Fruit fly (Drosophila melanogaster) whole organism, embryonic: ENCODE measurements around the gene Hrb98DE.

ENCODE experiments used
- Antp ChIP-seq: fragments of 200-800 bp; sonication (Bioruptor generic); optimal IDR thresholded peaks from 3 replicates; lab custom pipeline; 2016; ENCODE audit warnings: missing biosample characterization, missing genetic modification characterization
- BEAF-32 ChIP-seq: fragments of 200-800 bp; sonication (Bioruptor generic); optimal IDR thresholded peaks from 3 replicates; lab custom pipeline; 2017; ENCODE audit warnings: missing biosample characterization, missing genetic modification characterization, mild to moderate bottlenecking, moderate library complexity, missing genetic modification reagents
- Bdp1 ChIP-seq: fragments of 200-800 bp; sonication (Bioruptor generic); optimal IDR thresholded peaks from 3 replicates; lab custom pipeline; 2016; ENCODE audit warnings: missing biosample characterization, missing genetic modification characterization
- CG10366 ChIP-seq: fragments of 200-800 bp; sonication (Bioruptor generic); IDR thresholded peaks from 2 replicates; pipeline ENCODE4 v1.3.6; 2022; ENCODE audit warnings: missing biosample characterization, missing genetic modification characterization
- CG10462 ChIP-seq: fragments of 200-800 bp; sonication (Bioruptor generic); optimal IDR thresholded peaks from 2 replicates; lab custom pipeline; 2016; ENCODE audit warnings: missing biosample characterization, missing genetic modification characterization
- CG12236 ChIP-seq: fragments of 200-800 bp; sonication (Bioruptor generic); optimal IDR thresholded peaks from 2 replicates; lab custom pipeline; 2016; ENCODE audit warnings: missing biosample characterization, missing genetic modification characterization
- CG12391 ChIP-seq: fragments of 200-800 bp; sonication (Bioruptor generic); optimal IDR thresholded peaks from 3 replicates; lab custom pipeline; 2018; ENCODE audit warnings: missing biosample characterization, mild to moderate bottlenecking, missing genetic modification characterization, moderate library complexity
- CG1529 ChIP-seq: fragments of 200-800 bp; sonication (Bioruptor generic); optimal IDR thresholded peaks from 3 replicates; lab custom pipeline; 2018; ENCODE audit warnings: missing biosample characterization, missing genetic modification characterization
- CG15479 ChIP-seq: fragments of 200-800 bp; sonication (Bioruptor generic); optimal IDR thresholded peaks from 3 replicates; lab custom pipeline; 2019; ENCODE audit warnings: missing biosample characterization, mild to moderate bottlenecking, missing genetic modification characterization, moderate library complexity
- CG17359 ChIP-seq: fragments of 200-800 bp; sonication (Bioruptor generic); optimal IDR thresholded peaks from 3 replicates; lab custom pipeline; 2018; ENCODE audit warnings: missing biosample characterization, mild to moderate bottlenecking, missing genetic modification characterization, moderate library complexity
- CG34376 ChIP-seq: fragments of 200-800 bp; sonication (Bioruptor generic); optimal IDR thresholded peaks from 2 replicates; lab custom pipeline; 2018; ENCODE audit warnings: missing biosample characterization, mild to moderate bottlenecking, missing genetic modification characterization
- CG4730 ChIP-seq: fragments of 200-800 bp; sonication (Bioruptor generic); IDR thresholded peaks from 2 replicates; pipeline ENCODE4 v1.3.6; 2022; ENCODE audit warnings: missing biosample characterization, missing genetic modification characterization
- CG6175 ChIP-seq: fragments of 200-800 bp; sonication (Bioruptor generic); IDR thresholded peaks from 3 replicates; pipeline ENCODE4 v1.3.6; 2022; ENCODE audit warnings: missing biosample characterization, missing genetic modification characterization
- CG6791 ChIP-seq: fragments of 200-800 bp; sonication (Bioruptor generic); IDR thresholded peaks from 3 replicates; pipeline ENCODE4 v1.3.6; 2022; ENCODE audit warnings: missing biosample characterization, missing genetic modification characterization; ENCODE audit not compliant: partially characterized antibody
- CG6854 ChIP-seq: fragments of 200-800 bp; sonication (Bioruptor generic); optimal IDR thresholded peaks from 3 replicates; lab custom pipeline; 2017; ENCODE audit warnings: missing biosample characterization, mild to moderate bottlenecking, missing genetic modification characterization
- CG7556 ChIP-seq: fragments of 200-800 bp; sonication (Bioruptor generic); optimal IDR thresholded peaks from 2 replicates; lab custom pipeline; 2017; ENCODE audit warnings: missing biosample characterization, mild to moderate bottlenecking, missing genetic modification characterization
- CG7745 ChIP-seq: fragments of 200-800 bp; sonication (Bioruptor generic); optimal IDR thresholded peaks from 2 replicates; lab custom pipeline; 2018; ENCODE audit warnings: missing biosample characterization, mild to moderate bottlenecking, missing genetic modification characterization, moderate library complexity
- CG7928 ChIP-seq: fragments of 200-800 bp; sonication (Bioruptor generic); optimal IDR thresholded peaks from 2 replicates; lab custom pipeline; 2017; ENCODE audit warnings: missing biosample characterization, mild to moderate bottlenecking, missing genetic modification characterization
- CG8388 ChIP-seq: fragments of 200-800 bp; sonication (Bioruptor generic); optimal IDR thresholded peaks from 2 replicates; lab custom pipeline; 2019; ENCODE audit warnings: missing biosample characterization, mild to moderate bottlenecking, missing genetic modification characterization, moderate library complexity
- CG9932 ChIP-seq: fragments of 200-800 bp; sonication (Bioruptor generic); IDR thresholded peaks from 2 replicates; pipeline ENCODE4 v1.3.6; 2022; ENCODE audit warnings: missing biosample characterization, missing genetic modification characterization
- CHES-1-like ChIP-seq: fragments of 200-800 bp; sonication (Bioruptor generic); optimal IDR thresholded peaks from 2 replicates; lab custom pipeline; 2016; ENCODE audit warnings: missing biosample characterization, missing genetic modification characterization
- CoRest ChIP-seq: fragments of 200-800 bp; sonication (Bioruptor generic); optimal IDR thresholded peaks from 3 replicates; lab custom pipeline; 2018; ENCODE audit warnings: missing biosample characterization, mild to moderate bottlenecking, missing genetic modification characterization, moderate library complexity
- Fer3 ChIP-seq: fragments of 200-800 bp; sonication (Bioruptor generic); optimal IDR thresholded peaks from 2 replicates; lab custom pipeline; 2018; ENCODE audit warnings: missing biosample characterization, mild to moderate bottlenecking, missing genetic modification characterization, moderate library complexity
- HHEX ChIP-seq: fragments of 200-800 bp; sonication (Bioruptor generic); optimal IDR thresholded peaks from 3 replicates; lab custom pipeline; 2017; ENCODE audit warnings: missing biosample characterization, mild to moderate bottlenecking, missing genetic modification characterization, missing genetic modification reagents
- HLHmδ ChIP-seq: fragments of 200-800 bp; sonication (Bioruptor generic); optimal IDR thresholded peaks from 2 replicates; lab custom pipeline; 2018; ENCODE audit warnings: missing biosample characterization, mild to moderate bottlenecking, missing genetic modification characterization, moderate library complexity
- Hr39 ChIP-seq: fragments of >200 bp; optimal IDR thresholded peaks from 2 replicates; lab custom pipeline; 2017
- Lhr ChIP-seq: fragments of 200-800 bp; sonication (Bioruptor generic); optimal IDR thresholded peaks from 3 replicates; lab custom pipeline; 2017; ENCODE audit warnings: mild to moderate bottlenecking, missing biosample characterization, missing genetic modification reagents, missing genetic modification characterization
- Max ChIP-seq: fragments of 200-800 bp; sonication (Bioruptor generic); optimal IDR thresholded peaks from 2 replicates; lab custom pipeline; 2016; ENCODE audit warnings: missing biosample characterization, mild to moderate bottlenecking, missing genetic modification characterization
- Neu2 ChIP-seq: fragments of 200-800 bp; sonication (Bioruptor generic); optimal IDR thresholded peaks from 3 replicates; lab custom pipeline; 2016; ENCODE audit warnings: missing biosample characterization, missing genetic modification characterization, borderline replicate concordance
- TFAM ChIP-seq: fragments of 200-800 bp; sonication (Bioruptor generic); optimal IDR thresholded peaks from 2 replicates; lab custom pipeline; 2017; ENCODE audit warnings: missing biosample characterization, missing genetic modification characterization, inconsistent platforms
- Xbp1 ChIP-seq: fragments of 200-800 bp; sonication (Bioruptor generic); optimal IDR thresholded peaks from 3 replicates; lab custom pipeline; 2016; ENCODE audit warnings: missing biosample characterization, mild to moderate bottlenecking, missing genetic modification characterization
- Xrp1 ChIP-seq: fragments of 200-800 bp; sonication (Bioruptor generic); IDR thresholded peaks from 2 replicates; pipeline ENCODE4 v1.3.6; 2022; ENCODE audit warnings: missing biosample characterization, missing genetic modification characterization
- YL-1 ChIP-seq: fragments of 200-800 bp; sonication (Bioruptor generic); optimal IDR thresholded peaks from 3 replicates; lab custom pipeline; 2017; ENCODE audit warnings: missing biosample characterization, mild to moderate bottlenecking, missing genetic modification characterization
- ato ChIP-seq: fragments of 200-800 bp; sonication (Bioruptor generic); IDR thresholded peaks from 2 replicates; pipeline ENCODE4 v1.3.6; 2022; ENCODE audit warnings: missing biosample characterization, missing genetic modification characterization; ENCODE audit not compliant: partially characterized antibody
- bbx ChIP-seq: fragments of 200-800 bp; sonication (Bioruptor generic); IDR thresholded peaks from 2 replicates; pipeline ENCODE4 v1.3.6; 2022; ENCODE audit warnings: missing biosample characterization, missing genetic modification characterization; ENCODE audit not compliant: partially characterized antibody
- bowl ChIP-seq: fragments of 200-800 bp; sonication (Bioruptor generic); IDR thresholded peaks from 2 replicates; pipeline ENCODE4 v1.3.6; 2022; ENCODE audit warnings: missing biosample characterization, missing genetic modification characterization
- caup ChIP-seq: fragments of 200-800 bp; sonication (Bioruptor generic); optimal IDR thresholded peaks from 3 replicates; lab custom pipeline; 2017; ENCODE audit warnings: missing biosample characterization, mild to moderate bottlenecking, missing genetic modification characterization, moderate library complexity; ENCODE audit not compliant: severe bottlenecking
- dan ChIP-seq: fragments of 200-800 bp; sonication (Bioruptor generic); IDR thresholded peaks from 2 replicates; pipeline ENCODE4 v1.3.6; 2022; ENCODE audit warnings: missing biosample characterization, missing genetic modification characterization
- eve ChIP-seq, 2 experiments: fragments of >200 bp; optimal IDR thresholded peaks; 2 replicates each; lab custom pipeline; 2017; ENCODE audit warnings: missing biosample characterization in 2 of 2, missing genetic modification characterization in 2 of 2
- gem ChIP-seq: fragments of 200-800 bp; sonication (Bioruptor generic); optimal IDR thresholded peaks from 2 replicates; lab custom pipeline; 2019; ENCODE audit warnings: missing biosample characterization, mild to moderate bottlenecking, missing genetic modification characterization, moderate library complexity
- grau ChIP-seq: fragments of 200-800 bp; optimal IDR thresholded peaks from 3 replicates; lab custom pipeline; 2019; ENCODE audit warnings: missing biosample characterization, mild to moderate bottlenecking, missing genetic modification characterization, moderate library complexity
- pita ChIP-seq: fragments of 200-800 bp; sonication (Bioruptor generic); optimal IDR thresholded peaks from 2 replicates; lab custom pipeline; 2017; ENCODE audit warnings: missing biosample characterization, mild to moderate bottlenecking, missing genetic modification characterization
- row ChIP-seq: fragments of 200-800 bp; sonication (Bioruptor generic); IDR thresholded peaks from 3 replicates; pipeline ENCODE4 v1.3.6; 2022; ENCODE audit warnings: missing biosample characterization, missing genetic modification characterization
- seq ChIP-seq: fragments of 200-800 bp; sonication (Bioruptor generic); IDR thresholded peaks from 2 replicates; pipeline ENCODE4 v1.3.6; 2022; ENCODE audit warnings: missing biosample characterization, missing genetic modification characterization
- sr ChIP-seq: fragments of 200-800 bp; sonication (Bioruptor generic); IDR thresholded peaks from 3 replicates; pipeline ENCODE4 v1.3.6; 2022; ENCODE audit warnings: missing biosample characterization, missing genetic modification characterization
- tio ChIP-seq: fragments of 200-800 bp; sonication (Bioruptor generic); optimal IDR thresholded peaks from 2 replicates; lab custom pipeline; 2017; ENCODE audit warnings: missing biosample characterization, missing genetic modification characterization, inconsistent platforms
- trem ChIP-seq: fragments of 200-800 bp; optimal IDR thresholded peaks from 3 replicates; lab custom pipeline; 2019; ENCODE audit warnings: missing biosample characterization, mild to moderate bottlenecking, missing genetic modification characterization, moderate library complexity
- tup ChIP-seq: fragments of 200-800 bp; sonication (Bioruptor generic); optimal IDR thresholded peaks from 2 replicates; lab custom pipeline; 2016; ENCODE audit warnings: missing biosample characterization, mild to moderate bottlenecking, missing genetic modification characterization, moderate library complexity
- tx ChIP-seq: fragments of 200-800 bp; sonication (Bioruptor generic); optimal IDR thresholded peaks from 2 replicates; lab custom pipeline; 2016; ENCODE audit warnings: missing biosample characterization, missing genetic modification characterization
- wor ChIP-seq: fragments of 200-800 bp; sonication (Bioruptor generic); IDR thresholded peaks from 2 replicates; pipeline ENCODE4 v1.3.6; 2022; ENCODE audit warnings: missing biosample characterization, missing genetic modification characterization
- z ChIP-seq: fragments of 200-800 bp; sonication (Bioruptor generic); IDR thresholded peaks from 3 replicates; pipeline ENCODE4 v1.3.6; 2022; ENCODE audit warnings: missing biosample characterization, missing genetic modification characterization

Hrb98DE gene

dm6 chr3R:28590462-28590861, 9.2 kb upstream of the Hrb98DE start:
- peak; percentile 17; the same call in 1 of the 2 replicates for TF ChIP-seq seq
- TF ChIP-seq sr (GFP tag; lab: Robert Waterston, UW): peak; percentile 41; the same call in 1 of the 3 replicates
- TF ChIP-seq CG7745 (tag; lab: Kevin White, UChicago): peak; percentile 55
- no peak for TF ChIP-seq CG4730
- TF ChIP-seq Max (GFP tag; lab: Kevin White, UChicago): no peak
- no peak for TF ChIP-seq eve (GFP tag; optimal IDR thresholded peaks at IDR 0.05; lab: Kevin White, UChicago)
- no peak for TF ChIP-seq tx
- peak; percentile 15 for TF ChIP-seq tup (GFP tag; lab: Kevin White, UChicago)
- peak; percentile 28 for TF ChIP-seq Fer3
- TF ChIP-seq CG1529 (GFP tag; lab: Kevin White, UChicago): peak; percentile 50
- TF ChIP-seq Lhr (GFP tag; lab: Kevin White, UChicago): no peak
- peak; percentile 40 for TF ChIP-seq CoRest
- TF ChIP-seq row: no peak
- TF ChIP-seq Xrp1 (GFP tag; lab: Robert Waterston, UW): peak; percentile 68
- TF ChIP-seq gem (tag; lab: Kevin White, UChicago): peak; percentile 48
- no peak for TF ChIP-seq Bdp1 (GFP tag; lab: Kevin White, UChicago)
- no peak for TF ChIP-seq ato (GFP tag; lab: Robert Waterston, UW)
- TF ChIP-seq wor (GFP tag; lab: Robert Waterston, UW): no peak
- no peak for TF ChIP-seq grau (tag; lab: Kevin White, UChicago)
- TF ChIP-seq CG6854 (GFP tag; lab: Kevin White, UChicago): peak; percentile 7
- no peak for TF ChIP-seq CG15479 (GFP tag; lab: Kevin White, UChicago)
- no peak for TF ChIP-seq CG6175 (GFP tag; lab: Robert Waterston, UW)
- TF ChIP-seq dan (GFP tag; lab: Robert Waterston, UW): no peak
- TF ChIP-seq CG12236 (GFP tag; lab: Kevin White, UChicago): no peak
- no peak for TF ChIP-seq CHES-1-like (GFP tag; lab: Kevin White, UChicago)
- TF ChIP-seq Xbp1 (GFP tag; lab: Kevin White, UChicago): no peak
- no peak for TF ChIP-seq HLHmδ (GFP tag; lab: Kevin White, UChicago)
- no peak for TF ChIP-seq TFAM (GFP tag; lab: Kevin White, UChicago)
- TF ChIP-seq CG8388 (GFP tag; lab: Kevin White, UChicago): peak; percentile 28
- TF ChIP-seq caup (GFP tag; lab: Kevin White, UChicago): peak; percentile 6
- TF ChIP-seq bbx: no peak
- no peak for TF ChIP-seq bowl (GFP tag; lab: Robert Waterston, UW)
- peak; percentile 9; the same call in 1 of the 2 replicates for TF ChIP-seq CG10366 (GFP tag; lab: Robert Waterston, UW)
- TF ChIP-seq trem (tag; lab: Kevin White, UChicago): peak; percentile 26
- TF ChIP-seq CG17359: peak; percentile 56
- TF ChIP-seq CG34376 (GFP tag; lab: Kevin White, UChicago): no peak
- TF ChIP-seq CG7556: peak; percentile 40
- TF ChIP-seq CG6791 (GFP tag; lab: Robert Waterston, UW): no peak
- TF ChIP-seq CG12391: peak; percentile 8
- peak; percentile 49 for TF ChIP-seq HHEX (GFP tag; lab: Kevin White, UChicago)
- no peak for TF ChIP-seq BEAF-32 (GFP tag; lab: Kevin White, UChicago)
- TF ChIP-seq pita (GFP tag; lab: Kevin White, UChicago): no peak
- no peak for TF ChIP-seq CG7928 (GFP tag; lab: Kevin White, UChicago)
- peak; percentile 49; the same call in 1 of the 3 replicates for TF ChIP-seq z
- TF ChIP-seq Antp (GFP tag; lab: Kevin White, UChicago): no peak
- TF ChIP-seq CG9932 (GFP tag; lab: Robert Waterston, UW): no peak
- no peak for TF ChIP-seq Hr39 (lab: Kevin White, UChicago)
- TF ChIP-seq Neu2 (GFP tag; lab: Kevin White, UChicago): no peak
- TF ChIP-seq YL-1 (GFP tag; lab: Kevin White, UChicago): peak; percentile 16
- TF ChIP-seq tio (GFP tag; lab: Kevin White, UChicago): no peak
- TF ChIP-seq CG10462: no peak
